Worm (Caenorhabditis elegans) whole organism, mixed stage, embryonic: ENCODE data around the gene str-115.
A peak's percentile ranks its signal among the peaks of the same experiment; 100 is the strongest.

ENCODE experiments used
- ceh-83 ChIP-seq: fragments of 200-800 bp; sonication (Bioruptor generic); optimal IDR thresholded peaks from 2 replicates; lab custom pipeline; 2018; ENCODE audit warnings: mild to moderate bottlenecking, missing genetic modification characterization, missing compliant biosample characterization
- ces-1 ChIP-seq: fragments of 150-350 bp; optimal IDR thresholded peaks from 2 replicates; lab custom pipeline; 2014; ENCODE audit warnings: missing biosample characterization, missing genetic modification reagents, missing genetic modification characterization
- drap-1 ChIP-seq: fragments of 200-800 bp; sonication (Bioruptor generic); optimal IDR thresholded peaks from 3 replicates; lab custom pipeline; 2018; ENCODE audit warnings: mild to moderate bottlenecking, missing genetic modification characterization, missing compliant biosample characterization
- hlh-1 ChIP-seq: fragments of 150-350 bp; optimal IDR thresholded peaks from 2 replicates; lab custom pipeline; 2014; ENCODE audit warnings: missing biosample characterization, missing genetic modification reagents, missing genetic modification characterization
- lin-32 ChIP-seq: fragments of 200-800 bp; sonication (Bioruptor generic); optimal IDR thresholded peaks from 2 replicates; lab custom pipeline; 2018; ENCODE audit warnings: mild to moderate bottlenecking, missing genetic modification characterization, missing compliant biosample characterization
- lsy-2 ChIP-seq: fragments of 150-350 bp; optimal IDR thresholded peaks from 2 replicates; lab custom pipeline; 2014; ENCODE audit warnings: missing biosample characterization, missing genetic modification characterization
- mls-2 ChIP-seq: sonication (generic microtip); optimal IDR thresholded peaks from 2 replicates; lab custom pipeline; 2016; ENCODE audit warnings: mild to moderate bottlenecking, missing genetic modification characterization, moderate library complexity, missing compliant biosample characterization
- pha-4 ChIP-seq: fragments of 150-350 bp; optimal IDR thresholded peaks from 2 replicates; lab custom pipeline; 2018; ENCODE audit warnings: missing biosample characterization, missing genetic modification reagents, missing genetic modification characterization
- sem-2 ChIP-seq: fragments of 200-800 bp; sonication (Bioruptor generic); optimal IDR thresholded peaks from 2 replicates; lab custom pipeline; 2018; ENCODE audit warnings: mild to moderate bottlenecking, missing genetic modification characterization, missing compliant biosample characterization
- sptf-1 ChIP-seq: sonication (generic microtip); optimal IDR thresholded peaks from 2 replicates; lab custom pipeline; 2017; ENCODE audit warnings: mild to moderate bottlenecking, missing genetic modification characterization, moderate library complexity, missing compliant biosample characterization
- tbx-8 ChIP-seq: fragments of 200-800 bp; sonication (Bioruptor generic); optimal IDR thresholded peaks from 2 replicates; lab custom pipeline; 2018; ENCODE audit warnings: mild to moderate bottlenecking, missing genetic modification characterization, moderate library complexity, missing compliant biosample characterization

ce11 chrV:11239187-11239725 is 29.6 kb upstream of the str-115 start, which contains the start of the genes dvc-1 and ima-1:
- no peak for TF ChIP-seq lin-32 (GFP tag; lab: Kevin White, UChicago)
- TF ChIP-seq tbx-8 (GFP tag; lab: Kevin White, UChicago): no peak
- peak; percentile 87 for TF ChIP-seq mls-2 (tag; lab: Kevin White, UChicago)
- TF ChIP-seq hlh-1 (tag; lab: Kevin White, UChicago): peak; percentile 48
- peak; percentile 56 for TF ChIP-seq lsy-2 (tag; lab: Kevin White, UChicago)
- TF ChIP-seq pha-4 (tag; lab: Kevin White, UChicago): no peak
- peak; percentile 65 for TF ChIP-seq sem-2 (GFP tag; lab: Kevin White, UChicago)
- peak; percentile 89 for TF ChIP-seq sptf-1 (tag; lab: Kevin White, UChicago)
- peak; percentile 36 for TF ChIP-seq ces-1 (GFP tag; lab: Kevin White, UChicago)
- TF ChIP-seq drap-1 (GFP tag; lab: Kevin White, UChicago): peak; percentile 69
- peak; percentile 59 for TF ChIP-seq ceh-83 (GFP tag; lab: Kevin White, UChicago)
